Fruit fly (Drosophila melanogaster): ENCODE results near the gene ome.

Gene ome

DNA sequence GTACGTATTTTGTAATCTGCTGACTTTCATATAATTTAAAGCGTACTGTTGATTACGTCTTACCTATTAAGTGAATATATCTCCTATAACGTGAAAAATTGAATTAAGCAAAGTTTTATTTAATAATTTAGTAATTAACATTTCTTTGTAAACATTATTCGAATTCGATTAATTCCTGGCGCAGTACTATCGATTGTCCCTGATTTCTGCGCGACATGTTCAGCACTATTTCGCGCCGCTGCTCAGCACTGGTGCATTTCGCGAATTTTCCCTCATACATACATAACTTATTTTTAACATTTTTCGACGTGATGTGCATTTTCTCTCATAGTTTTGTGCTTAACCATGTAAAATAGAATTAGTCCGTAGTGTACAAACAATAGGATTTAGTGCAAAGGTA, 117.0 kb downstream of the ome start, which contains the start of gene Helz (continued):
- TF ChIP-seq ems (GFP tag; optimal IDR thresholded peaks at IDR 0.05) (peak; percentile 27), ci (GFP tag; IDR thresholded peaks at IDR 0.05) (peak; percentile 63; the same call in 1 of the 3 replicates), Scr (GFP tag; IDR thresholded peaks at IDR 0.05; ENCODE audit: partially characterized antibody) (no peak), CG33213 (GFP tag; optimal IDR thresholded peaks at IDR 0.05) (peak; percentile 8), Opbp (GFP tag; IDR thresholded peaks at IDR 0.05; ENCODE audit: partially characterized antibody) (peak; percentile 58; the same call in 2 of the 3 replicates), E2f2 (GFP tag; IDR thresholded peaks at IDR 0.05) (peak; percentile 95), caup (GFP tag; optimal IDR thresholded peaks at IDR 0.05; ENCODE audit: severe bottlenecking) (peak; percentile 14), zfh2 (GFP tag; optimal IDR thresholded peaks at IDR 0.05) (peak; percentile 10), amos (GFP tag; IDR thresholded peaks at IDR 0.05; ENCODE audit: partially characterized antibody) (peak; percentile 66), ken (GFP tag; IDR thresholded peaks at IDR 0.05) (0 out of 3 replicates have a peak, but pooled peaks have one; percentile 16), dysf (GFP tag; IDR thresholded peaks at IDR 0.05) (peak; percentile 31; the same call in 1 of the 3 replicates), oc (tag; optimal IDR thresholded peaks at IDR 0.05) (no peak), vvl (GFP tag; IDR thresholded peaks at IDR 0.05) (peak; percentile 21; the same call in 1 of the 2 replicates), rib (GFP tag; IDR thresholded peaks at IDR 0.05) (peak; percentile 92), Sox100B (GFP tag; optimal IDR thresholded peaks at IDR 0.05) (no peak), Xrp1 (GFP tag; IDR thresholded peaks at IDR 0.05) (0 out of 2 replicates have a peak, but pooled peaks have one; percentile 19), CG32767 (GFP tag; IDR thresholded peaks at IDR 0.05) (peak; percentile 13; the same call in 1 of the 2 replicates), gsb (GFP tag; IDR thresholded peaks at IDR 0.05) (no peak), CG12104 (GFP tag; optimal IDR thresholded peaks at IDR 0.05) (no peak), CG12659 (GFP tag; optimal IDR thresholded peaks at IDR 0.05) (no peak), Rfx (GFP tag; IDR thresholded peaks at IDR 0.05) (peak; percentile 69), btn (GFP tag; optimal IDR thresholded peaks at IDR 0.05) (no peak), chinmo (GFP tag; IDR thresholded peaks at IDR 0.05; ENCODE audit: partially characterized antibody) (no peak), nerfin-2 (GFP tag; IDR thresholded peaks at IDR 0.05; ENCODE audit: partially characterized antibody) (peak; percentile 31; the same call in 1 of the 2 replicates), cg (GFP tag; optimal IDR thresholded peaks at IDR 0.05) (no peak), CG9817 (tag; optimal IDR thresholded peaks at IDR 0.05) (peak; percentile 20), vfl (GFP tag; optimal IDR thresholded peaks at IDR 0.05) (peak; percentile 54), Myb (GFP tag; optimal IDR thresholded peaks at IDR 0.05) (no peak), gfzf (GFP tag; optimal IDR thresholded peaks at IDR 0.05) (no peak), NfI (GFP tag; optimal IDR thresholded peaks at IDR 0.05) (peak; percentile 41), CG2116 (GFP tag; optimal IDR thresholded peaks at IDR 0.05) (peak; percentile 3), jumu (GFP tag; optimal IDR thresholded peaks at IDR 0.05) (no peak), wor (GFP tag; IDR thresholded peaks at IDR 0.05) (no peak), prd (optimal IDR thresholded peaks at IDR 0.05) (no peak), prd (GFP tag; IDR thresholded peaks at IDR 0.05) (no peak), Xbp1 (GFP tag; optimal IDR thresholded peaks at IDR 0.05) (peak; percentile 33), Med (GFP tag) (peak; percentile 85), pzg (GFP tag; optimal IDR thresholded peaks at IDR 0.05) (peak; percentile 59), Dip3 (GFP tag; optimal IDR thresholded peaks at IDR 0.05) (peak; percentile 17), mam (GFP tag; optimal IDR thresholded peaks at IDR 0.05) (peak; percentile 29), sob (GFP tag; IDR thresholded peaks at IDR 0.05) (peak; percentile 61), CG16779 (GFP tag; IDR thresholded peaks at IDR 0.05) (no peak), CG11247 (GFP tag; IDR thresholded peaks at IDR 0.05) (peak; percentile 57), gro (GFP tag; optimal IDR thresholded peaks at IDR 0.05) (peak; percentile 31), B-H2 (GFP tag; optimal IDR thresholded peaks at IDR 0.05) (peak; percentile 82), slou (GFP tag; optimal IDR thresholded peaks at IDR 0.05) (no peak), Neu2 (GFP tag; optimal IDR thresholded peaks at IDR 0.05; ENCODE audit: borderline replicate concordance) (no peak), Dref (GFP tag; IDR thresholded peaks at IDR 0.05) (peak; percentile 90), CG14014 (GFP tag; IDR thresholded peaks at IDR 0.05) (peak; percentile 34; the same call in 1 of the 2 replicates), Vsx1 (GFP tag; optimal IDR thresholded peaks at IDR 0.05) (peak; percentile 20), CG14965 (GFP tag; optimal IDR thresholded peaks at IDR 0.05; ENCODE audit: borderline replicate concordance) (no peak)

All from whole organism, embryonic.